Worm (Caenorhabditis elegans): Measurements from ENCODE around the gene F16B4.4.

F16B4.4 gene

ce11 chrV:1607790-1608189 is 14.0 kb downstream of the F16B4.4 start, which contains the start of gene nhr-178 (continued):
- TF ChIP-seq cey-2 (tag; optimal IDR thresholded peaks at IDR 0.05; ENCODE audit: borderline replicate concordance, insufficient read depth) (no peak), F37D6.2 (tag; optimal IDR thresholded peaks at IDR 0.05) (no peak), nhr-237 (tag; optimal IDR thresholded peaks at IDR 0.05) (no peak), ceh-82 (tag; optimal IDR thresholded peaks at IDR 0.05) (no peak), aha-1 (tag) (no peak), mdt-29 (GFP tag; IDR thresholded peaks at IDR 0.05) (no peak), Y48G9A.11 (GFP tag; IDR thresholded peaks at IDR 0.05) (no peak), nhr-6 (tag; optimal IDR thresholded peaks at IDR 0.05) (no peak), lin-15B (tag; optimal IDR thresholded peaks at IDR 0.05) (no peak), lin-29 (GFP tag; IDR thresholded peaks at IDR 0.05) (no peak), F10B5.3 (tag; optimal IDR thresholded peaks at IDR 0.05) (no peak), daf-16 (GFP tag; optimal IDR thresholded peaks at IDR 0.05) (no peak), daf-16 (tag; optimal IDR thresholded peaks at IDR 0.05) (peak; percentile 95), R02D3.7 (tag; optimal IDR thresholded peaks at IDR 0.05) (no peak), ama-1 (optimal IDR thresholded peaks at IDR 0.05) (no peak), ceh-44 (GFP tag; IDR thresholded peaks at IDR 0.05) (no peak), lin-38 (GFP tag; IDR thresholded peaks at IDR 0.05) (no peak), fos-1 (tag; optimal IDR thresholded peaks at IDR 0.05) (no peak), T26A8.4 (GFP tag; IDR thresholded peaks at IDR 0.05) (no peak), madf-5 (GFP tag; IDR thresholded peaks at IDR 0.05) (no peak), hif-1 (tag; optimal IDR thresholded peaks at IDR 0.05) (no peak), skn-1 (tag; optimal IDR thresholded peaks at IDR 0.05) (no peak), spr-3 (GFP tag; optimal IDR thresholded peaks at IDR 0.05) (no peak), snpc-1.2 (GFP tag; IDR thresholded peaks at IDR 0.05) (no peak), ces-1 (GFP tag; optimal IDR thresholded peaks at IDR 0.05) (no peak), lin-13 (GFP tag; optimal IDR thresholded peaks at IDR 0.05) (no peak), mxl-3 (GFP tag; optimal IDR thresholded peaks at IDR 0.05) (peak; percentile 49), zip-11 (GFP tag; IDR thresholded peaks at IDR 0.05) (no peak), hlh-11 (tag; optimal IDR thresholded peaks at IDR 0.05) (peak; percentile 88), tra-1 (GFP tag; IDR thresholded peaks at IDR 0.05) (peak; percentile 60; the same call in 1 of the 2 replicates), attf-4 (tag; optimal IDR thresholded peaks at IDR 0.05) (no peak), mep-1 (tag; optimal IDR thresholded peaks at IDR 0.05) (peak; percentile 33), lin-1 (GFP tag; IDR thresholded peaks at IDR 0.05) (peak; percentile 65), Y5F2A.4 (GFP tag; optimal IDR thresholded peaks at IDR 0.05) (no peak), unc-62 (GFP tag; optimal IDR thresholded peaks at IDR 0.05 in 1 of 2) (no peak), unc-62 (tag; optimal IDR thresholded peaks at IDR 0.05) (no peak), nhr-111 (GFP tag; optimal IDR thresholded peaks at IDR 0.05) (no peak), daf-19 (GFP tag; conservative IDR thresholded peaks at IDR 0.05) (no peak), hmg-1.1 (GFP tag; IDR thresholded peaks at IDR 0.05) (no peak), F49E8.2 (tag; optimal IDR thresholded peaks at IDR 0.05; ENCODE audit: borderline replicate concordance) (no peak), daf-12 (tag; optimal IDR thresholded peaks at IDR 0.05) (no peak), nhr-48 (tag; optimal IDR thresholded peaks at IDR 0.05) (peak; percentile 59), mes-2 (tag; optimal IDR thresholded peaks at IDR 0.05; ENCODE audit: poor library complexity, severe bottlenecking) (no peak), nhr-76 (tag; optimal IDR thresholded peaks at IDR 0.05) (no peak), dpl-1 (GFP tag; optimal IDR thresholded peaks at IDR 0.05) (no peak), unc-39 (tag; optimal IDR thresholded peaks at IDR 0.05) (no peak), lsy-2 (tag; optimal IDR thresholded peaks at IDR 0.05) (peak in 1 of 2 experiments; percentile 28), snpc-4 (tag; optimal IDR thresholded peaks at IDR 0.05) (no peak), lin-39 (tag; optimal IDR thresholded peaks at IDR 0.05) (no peak), zfp-3 (GFP tag; conservative IDR thresholded peaks at IDR 0.05) (no peak), mdl-1 (tag; optimal IDR thresholded peaks at IDR 0.05) (peak in 1 of 2 experiments; percentile 45), dmd-6 (GFP tag; IDR thresholded peaks at IDR 0.05) (peak; percentile 93), tag-97 (GFP tag; IDR thresholded peaks at IDR 0.05) (no peak)

Measured in whole organism, L4 larva.